Worm (Caenorhabditis elegans) whole organism, L1 larva: ENCODE data around the gene lys-2.

Experiments used
- Y116A8C.19 ChIP-seq: sonication (generic microtip); optimal IDR thresholded peaks from 2 replicates; lab custom pipeline; 2016; ENCODE audit warnings: missing compliant biosample characterization, missing genetic modification characterization, borderline replicate concordance
- aha-1 ChIP-seq: fragments of 150-350 bp; optimal IDR thresholded peaks from 2 replicates; lab custom pipeline; 2014; ENCODE audit warnings: missing biosample characterization, missing genetic modification characterization
- nhr-71 ChIP-seq: sonication (generic microtip); optimal IDR thresholded peaks from 2 replicates; lab custom pipeline; 2016; ENCODE audit warnings: mild to moderate bottlenecking, missing genetic modification characterization, moderate library complexity, missing compliant biosample characterization
- rnt-1 ChIP-seq: sonication (generic microtip); optimal IDR thresholded peaks from 2 replicates; lab custom pipeline; 2016; ENCODE audit warnings: mild to moderate bottlenecking, missing genetic modification characterization, moderate library complexity, missing compliant biosample characterization
- snpc-4 ChIP-seq: fragments of 150-350 bp; optimal IDR thresholded peaks from 2 replicates; lab custom pipeline; 2014; ENCODE audit warnings: missing biosample characterization, missing genetic modification characterization
- ztf-11 ChIP-seq, 2 experiments: sonication (generic microtip); optimal IDR thresholded peaks; 2 replicates each; lab custom pipeline; 2016 to 2017; ENCODE audit warnings: missing genetic modification characterization in 2 of 2, missing biosample characterization in 1 of 2, missing compliant biosample characterization in 1 of 2

- TF ChIP-seq Y116A8C.19 (no peak), ztf-11 (tag; optimal IDR thresholded peaks at IDR 0.05; lab: Kevin White, UChicago) (no peak), rnt-1 (tag; lab: Kevin White, UChicago) (no peak), snpc-4 (tag; lab: Kevin White, UChicago) (no peak), nhr-71 (tag; lab: Kevin White, UChicago) (no peak), aha-1 (tag; lab: Kevin White, UChicago) (no peak)
Observed at ce11 chrV:10260460-10260859, 20.8 kb downstream of the lys-2 start, which contains the start of gene sri-18.
